Fruit fly (Drosophila melanogaster) whole organism, wandering third instar larva: ENCODE measurements around the gene Cp110.

Experiments
- Abd-B ChIP-seq: fragments of >200 bp; optimal IDR thresholded peaks from 2 replicates; lab custom pipeline; 2017; ENCODE audit warnings: missing biosample characterization, missing genetic modification characterization
- CG9705 ChIP-seq: fragments of 200-800 bp; sonication (Bioruptor generic); optimal IDR thresholded peaks from 2 replicates; lab custom pipeline; 2018; ENCODE audit warnings: missing biosample characterization, mild to moderate bottlenecking, missing genetic modification characterization
- Hnf4 ChIP-seq: fragments of 200-800 bp; sonication (Bioruptor generic); optimal IDR thresholded peaks from 2 replicates; lab custom pipeline; 2016; ENCODE audit warnings: missing biosample characterization, mild to moderate bottlenecking, missing genetic modification characterization
- Mio ChIP-seq: sonication (Bioruptor generic); optimal IDR thresholded peaks from 2 replicates; lab custom pipeline; 2016; ENCODE audit warnings: missing biosample characterization, missing genetic modification characterization
- Myc ChIP-seq: fragments of >200 bp; optimal IDR thresholded peaks from 2 replicates; lab custom pipeline; 2017
- N ChIP-seq: fragments of >200 bp; optimal IDR thresholded peaks from 2 replicates; lab custom pipeline; 2018; ENCODE audit warnings: missing biosample characterization, missing external identifiers, missing genetic modification characterization
- OdsH ChIP-seq: fragments of 200-800 bp; sonication (Bioruptor generic); optimal IDR thresholded peaks from 2 replicates; lab custom pipeline; 2016; ENCODE audit warnings: missing biosample characterization, mild to moderate bottlenecking, missing genetic modification characterization
- Rel ChIP-seq, 2 experiments: fragments of 200-800 bp; sonication (Bioruptor generic) in 1 of 2; optimal IDR thresholded peaks; 2 replicates in 1 of 2; 3 replicates in 1 of 2; lab custom pipeline; 2016 to 2019; ENCODE audit warnings: mild to moderate bottlenecking in 2 of 2, missing biosample characterization in 2 of 2, missing genetic modification characterization in 2 of 2, moderate library complexity in 1 of 2
- foxo ChIP-seq, 2 experiments: fragments of 200-800 bp; sonication (Bioruptor generic); optimal IDR thresholded peaks; 2 replicates in 1 of 2; 3 replicates in 1 of 2; lab custom pipeline; 2016 to 2017; ENCODE audit warnings: missing biosample characterization in 2 of 2, missing genetic modification characterization in 2 of 2
- h ChIP-seq: fragments of 200-800 bp; sonication (Bioruptor generic); optimal IDR thresholded peaks from 3 replicates; lab custom pipeline; 2016; ENCODE audit warnings: missing biosample characterization, mild to moderate bottlenecking, missing genetic modification characterization
- pan ChIP-seq: fragments of >200 bp; optimal IDR thresholded peaks from 2 replicates; lab custom pipeline; 2017
- psq ChIP-seq: fragments of 200-800 bp; sonication (Bioruptor generic); optimal IDR thresholded peaks from 3 replicates; lab custom pipeline; 2017; ENCODE audit warnings: missing biosample characterization, mild to moderate bottlenecking, missing genetic modification characterization, moderate library complexity
- usp ChIP-seq: fragments of >200 bp; optimal IDR thresholded peaks from 2 replicates; lab custom pipeline; 2017; ENCODE audit warnings: missing biosample characterization, missing genetic modification characterization

- TF ChIP-seq h (GFP tag; lab: Kevin White, UChicago) (peak; percentile 70), N (GFP tag; lab: Kevin White, UChicago) (no peak), Mio (no peak), pan (lab: Kevin White, UChicago) (no peak), usp (GFP tag; lab: Kevin White, UChicago) (no peak), Abd-B (GFP tag; lab: Kevin White, UChicago) (no peak), CG9705 (GFP tag; lab: Kevin White, UChicago) (no peak), psq (GFP tag; lab: Kevin White, UChicago) (peak; percentile 42), foxo (GFP tag; optimal IDR thresholded peaks at IDR 0.05; lab: Kevin White, UChicago) (peak in 1 of 2 experiments; percentile 56), Myc (lab: Kevin White, UChicago) (no peak), OdsH (GFP tag; lab: Kevin White, UChicago) (peak; percentile 49), Hnf4 (GFP tag; lab: Kevin White, UChicago) (no peak), Rel (GFP tag; optimal IDR thresholded peaks at IDR 0.05; lab: Kevin White, UChicago) (no peak), Rel (tag; optimal IDR thresholded peaks at IDR 0.05; lab: Kevin White, UChicago) (no peak)
Observed at dm6 chrX:22479207-22479820, 2.6 kb upstream of the Cp110 start.
